Worm (Caenorhabditis elegans): ENCODE measurements around the gene ifet-1.

ifet-1 gene

ce11 chrIII:4470793-4471192, 4.2 kb downstream of the ifet-1 start (continued):
- peak; percentile 54 for TF ChIP-seq dmd-6 (GFP tag; IDR thresholded peaks at IDR 0.05)
- peak; percentile 58 for TF ChIP-seq aly-2 (tag; optimal IDR thresholded peaks at IDR 0.05)
- no peak for TF ChIP-seq R02D3.7 (tag; optimal IDR thresholded peaks at IDR 0.05)
- TF ChIP-seq tag-97 (GFP tag; IDR thresholded peaks at IDR 0.05), result no peak
- TF ChIP-seq rbr-2 (tag; optimal IDR thresholded peaks at IDR 0.05), result peak; percentile 57
- peak; percentile 75 for TF ChIP-seq mep-1 (tag; optimal IDR thresholded peaks at IDR 0.05)
- TF ChIP-seq tra-1 (GFP tag; IDR thresholded peaks at IDR 0.05), result peak; percentile 77
- peak; percentile 81 for TF ChIP-seq mdt-29 (GFP tag; IDR thresholded peaks at IDR 0.05)
- TF ChIP-seq sdz-12 (GFP tag; optimal IDR thresholded peaks at IDR 0.05), result peak; percentile 53
- no peak for TF ChIP-seq zip-2 (tag; optimal IDR thresholded peaks at IDR 0.05)
- peak; percentile 9 for TF ChIP-seq nhr-28 (tag; optimal IDR thresholded peaks at IDR 0.05)
- peak; percentile 48; the same call in 1 of the 2 replicates for TF ChIP-seq saeg-2 (GFP tag; IDR thresholded peaks at IDR 0.05)
- no peak for TF ChIP-seq egl-27 (tag; optimal IDR thresholded peaks at IDR 0.05)
- TF ChIP-seq Y105C5A.15 (GFP tag; IDR thresholded peaks at IDR 0.05), result peak; percentile 85
- peak; percentile 34; the same call in 1 of the 2 replicates for TF ChIP-seq lin-1 (GFP tag; IDR thresholded peaks at IDR 0.05)
- no peak for TF ChIP-seq lin-15B (tag; optimal IDR thresholded peaks at IDR 0.05)
- TF ChIP-seq mdl-1 (tag; optimal IDR thresholded peaks at IDR 0.05), result no peak
- TF ChIP-seq madf-5 (GFP tag; IDR thresholded peaks at IDR 0.05), result peak; percentile 29 to 88; a peak in 3 of 4 replicates
- no peak for TF ChIP-seq zip-11 (GFP tag; IDR thresholded peaks at IDR 0.05)
- peak; percentile 45 for TF ChIP-seq unc-130 (GFP tag; optimal IDR thresholded peaks at IDR 0.05)
- peak; percentile 84 for TF ChIP-seq spr-3 (GFP tag; optimal IDR thresholded peaks at IDR 0.05)
- peak; percentile 75 for TF ChIP-seq hmg-1.1 (GFP tag; IDR thresholded peaks at IDR 0.05)
- peak; percentile 41 for TF ChIP-seq F37D6.2 (tag; optimal IDR thresholded peaks at IDR 0.05)
- peak; percentile 64 for TF ChIP-seq lin-13 (GFP tag; optimal IDR thresholded peaks at IDR 0.05)
- TF ChIP-seq ceh-28 (tag; optimal IDR thresholded peaks at IDR 0.05), result no peak
- TF ChIP-seq nhr-10 (tag; optimal IDR thresholded peaks at IDR 0.05), result no peak
- peak; percentile 59 for TF ChIP-seq lir-3 (tag; optimal IDR thresholded peaks at IDR 0.05)
- TF ChIP-seq spr-1 (tag; optimal IDR thresholded peaks at IDR 0.05), result peak; percentile 82
- peak; percentile 78; the same call in 1 of the 2 replicates for TF ChIP-seq F26F4.8 (GFP tag; conservative IDR thresholded peaks at IDR 0.05)
- peak; percentile 75 for TF ChIP-seq pha-4 (GFP tag; IDR thresholded peaks at IDR 0.05)
- no peak for TF ChIP-seq pha-4 (tag; optimal IDR thresholded peaks at IDR 0.05)
- TF ChIP-seq nhr-42 (GFP tag; IDR thresholded peaks at IDR 0.05), result peak; percentile 78
- TF ChIP-seq snpc-1.2 (GFP tag; IDR thresholded peaks at IDR 0.05), result peak; percentile 74
- peak; percentile 77 for TF ChIP-seq Y5F2A.4 (GFP tag; optimal IDR thresholded peaks at IDR 0.05)
- peak; percentile 67 for TF ChIP-seq nhr-111 (GFP tag; optimal IDR thresholded peaks at IDR 0.05)
- TF ChIP-seq Y48G9A.11 (GFP tag; IDR thresholded peaks at IDR 0.05), result peak; percentile 49
- peak; percentile 45 for TF ChIP-seq F10B5.3 (tag; optimal IDR thresholded peaks at IDR 0.05)
- TF ChIP-seq hlh-11 (tag; optimal IDR thresholded peaks at IDR 0.05), result peak; percentile 48
- TF ChIP-seq daf-16 (GFP tag; optimal IDR thresholded peaks at IDR 0.05), result peak; percentile 67 to 78
- TF ChIP-seq daf-16 (tag; optimal IDR thresholded peaks at IDR 0.05), result peak; percentile 57
- peak; percentile 86 for TF ChIP-seq dmd-8 (GFP tag; IDR thresholded peaks at IDR 0.05)
- TF ChIP-seq fos-1 (tag; optimal IDR thresholded peaks at IDR 0.05), result no peak
- TF ChIP-seq nhr-6 (tag; optimal IDR thresholded peaks at IDR 0.05), result no peak
- peak; percentile 67 for TF ChIP-seq dve-1 (tag; optimal IDR thresholded peaks at IDR 0.05; ENCODE audit: insufficient read depth)
- peak; percentile 73 for TF ChIP-seq daf-19 (GFP tag; conservative IDR thresholded peaks at IDR 0.05)
- no peak for TF ChIP-seq ceh-20 (GFP tag; IDR thresholded peaks at IDR 0.05)
- peak in 1 of 2 experiments; percentile 55 for TF ChIP-seq hif-1 (tag; optimal IDR thresholded peaks at IDR 0.05)
- TF ChIP-seq ctbp-1 (GFP tag; IDR thresholded peaks at IDR 0.05), result peak; percentile 87
- peak; percentile 35 for TF ChIP-seq aha-1 (tag)
- TF ChIP-seq php-3 (GFP tag; IDR thresholded peaks at IDR 0.05), result peak; percentile 35; the same call in 1 of the 2 replicates
- no peak for TF ChIP-seq fkh-10 (GFP tag; optimal IDR thresholded peaks at IDR 0.05)
- TF ChIP-seq lsy-2 (tag; optimal IDR thresholded peaks at IDR 0.05), result peak; percentile 13 to 88

Data from whole organism, L4 larva.